Fruit fly (Drosophila melanogaster): Measurements from ENCODE around the gene Gyc89Db.
A peak's percentile ranks its signal among the peaks of the same experiment; 100 is the strongest.

Gene Gyc89Db

dm6 chr3R:16500919-16501851 lies 24.3 kb downstream of the Gyc89Db start, which contains the start of gene Decay:
Decay (minus strand) TSS chr3R:16501050.
- TF ChIP-seq CG43689 (GFP tag; IDR thresholded peaks at IDR 0.05) (no peak), CG4424 (GFP tag; optimal IDR thresholded peaks at IDR 0.05) (no peak), CG10209 (GFP tag; optimal IDR thresholded peaks at IDR 0.05) (no peak), Xrp1 (GFP tag; IDR thresholded peaks at IDR 0.05) (peak; percentile 44; the same call in 1 of the 2 replicates), pnt (GFP tag; optimal IDR thresholded peaks at IDR 0.05) (no peak), Poxn (GFP tag; IDR thresholded peaks at IDR 0.05) (no peak), CG1024 (GFP tag; IDR thresholded peaks at IDR 0.05) (no peak), CG10959 (GFP tag; IDR thresholded peaks at IDR 0.05) (no peak), Atf3 (GFP tag; optimal IDR thresholded peaks at IDR 0.05) (no peak), gem (tag; optimal IDR thresholded peaks at IDR 0.05) (peak; percentile 28), sc (optimal IDR thresholded peaks at IDR 0.05) (no peak), sc (GFP tag; optimal IDR thresholded peaks at IDR 0.05) (no peak), CG18619 (GFP tag; optimal IDR thresholded peaks at IDR 0.05) (no peak), CG3163 (GFP tag; optimal IDR thresholded peaks at IDR 0.05) (peak; percentile 70), shn (GFP tag; optimal IDR thresholded peaks at IDR 0.05) (no peak), insv (GFP tag; optimal IDR thresholded peaks at IDR 0.05) (no peak), CG10321 (GFP tag; IDR thresholded peaks at IDR 0.05) (no peak), Elba2 (GFP tag; optimal IDR thresholded peaks at IDR 0.05) (no peak), hkb (optimal IDR thresholded peaks at IDR 0.05) (no peak), hkb (GFP tag; IDR thresholded peaks at IDR 0.05) (peak; percentile 47; the same call in 1 of the 2 replicates), CG8478 (optimal IDR thresholded peaks at IDR 0.05) (no peak), Xbp1 (GFP tag; optimal IDR thresholded peaks at IDR 0.05) (peak; percentile 2), lola (GFP tag; optimal IDR thresholded peaks at IDR 0.05) (no peak), cas (GFP tag; IDR thresholded peaks at IDR 0.05) (no peak), CG4360 (GFP tag; IDR thresholded peaks at IDR 0.05) (no peak), Blimp-1 (GFP tag; optimal IDR thresholded peaks at IDR 0.05) (peak; percentile 20), CG13123 (GFP tag; optimal IDR thresholded peaks at IDR 0.05) (no peak), CG8944 (GFP tag; optimal IDR thresholded peaks at IDR 0.05) (no peak), repo (GFP tag; optimal IDR thresholded peaks at IDR 0.05) (no peak), CG9797 (GFP tag; optimal IDR thresholded peaks at IDR 0.05) (no peak), CG10462 (GFP tag; optimal IDR thresholded peaks at IDR 0.05) (no peak), HLH4C (GFP tag; IDR thresholded peaks at IDR 0.05; ENCODE audit: partially characterized antibody) (no peak), Gug (GFP tag; IDR thresholded peaks at IDR 0.05) (no peak), chn (GFP tag; optimal IDR thresholded peaks at IDR 0.05) (no peak), CG7928 (GFP tag; optimal IDR thresholded peaks at IDR 0.05) (no peak), ci (GFP tag; IDR thresholded peaks at IDR 0.05) (peak; percentile 50; the same call in 1 of the 3 replicates), CG13894 (tag; optimal IDR thresholded peaks at IDR 0.05) (no peak), CG32532 (GFP tag; IDR thresholded peaks at IDR 0.05) (no peak), CG10565 (GFP tag; optimal IDR thresholded peaks at IDR 0.05) (no peak), Sry-δ (GFP tag; optimal IDR thresholded peaks at IDR 0.05) (no peak), otp (GFP tag; IDR thresholded peaks at IDR 0.05) (no peak), ttk (GFP tag; IDR thresholded peaks at IDR 0.05) (no peak), ab (GFP tag; optimal IDR thresholded peaks at IDR 0.05) (no peak), CG1603 (tag; optimal IDR thresholded peaks at IDR 0.05) (peak; percentile 13), vvl (GFP tag; IDR thresholded peaks at IDR 0.05) (no peak), kay (GFP tag; optimal IDR thresholded peaks at IDR 0.05) (no peak), CG12942 (GFP tag; optimal IDR thresholded peaks at IDR 0.05) (no peak), Optix (GFP tag; IDR thresholded peaks at IDR 0.05) (no peak), sna (GFP tag; IDR thresholded peaks at IDR 0.05; ENCODE audit: partially characterized antibody) (0 out of 2 replicates have a peak, but pooled peaks have one; percentile 22), ase (GFP tag; IDR thresholded peaks at IDR 0.05) (no peak), Doc3 (GFP tag; IDR thresholded peaks at IDR 0.05; ENCODE audit: partially characterized antibody) (no peak)

Data from whole organism, embryonic.